Fruit fly (Drosophila melanogaster): ENCODE measurements around the gene brun.

DNA sequence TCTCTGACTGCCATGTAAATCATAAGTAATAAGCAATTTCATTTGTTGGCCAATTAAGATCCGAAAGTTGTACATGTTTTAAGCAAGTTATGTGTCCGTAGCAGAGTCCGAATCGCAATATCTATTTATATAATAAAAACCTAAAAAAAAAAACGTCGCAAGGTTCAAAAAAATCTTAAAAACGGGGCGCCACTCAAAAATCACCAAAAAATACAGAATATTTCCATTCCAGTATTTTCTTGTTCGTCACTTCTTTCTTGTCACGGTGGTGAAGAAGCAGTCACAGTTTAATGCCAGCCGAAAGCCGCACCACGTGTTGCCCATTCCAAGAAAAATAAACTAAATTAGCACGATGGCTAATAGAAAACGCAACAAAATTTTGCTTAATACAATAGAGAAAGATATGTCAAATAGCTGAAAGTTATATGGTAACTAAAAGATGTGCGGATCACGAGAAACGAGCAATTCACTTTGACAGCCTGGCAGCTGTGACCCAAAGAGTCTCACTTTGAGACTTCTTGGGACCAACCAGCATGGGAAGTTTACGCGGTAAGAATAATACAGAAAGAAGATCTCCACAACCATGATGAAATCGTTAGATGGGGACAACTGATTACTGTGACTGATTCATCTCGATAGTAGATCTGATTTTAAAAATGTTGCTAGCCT, 8.6 kb downstream of the brun start:
- no peak for TF ChIP-seq CG8478 (optimal IDR thresholded peaks at IDR 0.05)
- TF ChIP-seq psq (optimal IDR thresholded peaks at IDR 0.05), result no peak
- TF ChIP-seq usp (GFP tag; optimal IDR thresholded peaks at IDR 0.05), result no peak
- TF ChIP-seq Dll (optimal IDR thresholded peaks at IDR 0.05), result no peak
- no peak for TF ChIP-seq EcR (GFP tag; optimal IDR thresholded peaks at IDR 0.05)
- no peak for TF ChIP-seq pan (optimal IDR thresholded peaks at IDR 0.05)
